Worm (Caenorhabditis elegans) whole organism, L2 larva: ENCODE data around the gene sru-26.

ENCODE experiments used
- aly-2 ChIP-seq: fragments of 150-350 bp; optimal IDR thresholded peaks from 2 replicates; lab custom pipeline; 2014; ENCODE audit warnings: missing biosample characterization, missing genetic modification characterization
- ama-1 ChIP-seq: fragments of 150-350 bp; optimal IDR thresholded peaks from 2 replicates; lab custom pipeline; 2018; ENCODE audit warnings: inconsistent platforms
- ceh-82 ChIP-seq: fragments of 150-350 bp; optimal IDR thresholded peaks from 2 replicates; lab custom pipeline; 2014; ENCODE audit warnings: missing biosample characterization, missing genetic modification characterization
- dmd-4 ChIP-seq: sonication (generic microtip); optimal IDR thresholded peaks from 2 replicates; lab custom pipeline; 2017; ENCODE audit warnings: missing biosample characterization, missing genetic modification characterization
- snpc-4 ChIP-seq: fragments of 150-350 bp; optimal IDR thresholded peaks from 2 replicates; lab custom pipeline; 2014; ENCODE audit warnings: missing biosample characterization, missing genetic modification characterization
- unc-39 ChIP-seq: fragments of 150-350 bp; optimal IDR thresholded peaks from 2 replicates; lab custom pipeline; 2014; ENCODE audit warnings: missing biosample characterization, missing genetic modification characterization
- unc-55 ChIP-seq: fragments of 150-350 bp; sonication (generic microtip); optimal IDR thresholded peaks from 3 replicates; lab custom pipeline; 2014; ENCODE audit warnings: missing biosample characterization, missing genetic modification reagents, missing genetic modification characterization

- no peak for TF ChIP-seq unc-39 (tag; lab: Kevin White, UChicago)
- no peak for TF ChIP-seq snpc-4
- no peak for TF ChIP-seq dmd-4 (tag; lab: Kevin White, UChicago)
- TF ChIP-seq ceh-82 (tag; lab: Kevin White, UChicago), result no peak
- TF ChIP-seq aly-2 (tag; lab: Kevin White, UChicago), result no peak
- TF ChIP-seq unc-55 (GFP tag; lab: Kevin White, UChicago), result no peak
- TF ChIP-seq ama-1 (lab: Kevin White, UChicago), result no peak
These were observed 44.2 kb downstream of the sru-26 start for ce11 chrIV:12531464-12531863.
